Worm (Caenorhabditis elegans): ENCODE results near the gene Y46G5A.36.
"Not testable (repeated sequence)": the region's sequence is repeated elsewhere in the genome, so short reads cannot be mapped to it uniquely, and the experiment has no call there.

Gene Y46G5A.36

ce11 chrII:12823437-12823836, at the start of gene Y46G5A.36:
Gene Y46G5A.36 (plus strand): TSS chrII:12823679.
- TF ChIP-seq Y67H2A.10 (GFP tag; conservative IDR thresholded peaks at IDR 0.05) (no peak), nhr-80 (tag; optimal IDR thresholded peaks at IDR 0.05) (peak; percentile 41)

- TF ChIP-seq madf-6 (GFP tag; IDR thresholded peaks at IDR 0.05): no peak
- peak; percentile 25 for TF ChIP-seq him-1 (tag; optimal IDR thresholded peaks at IDR 0.05)
Measured at ce11 chrII:12774402-12774801, 49.1 kb upstream of the Y46G5A.36 start, which contains the start of gene Y46G5A.14. Gene Y46G5A.14 (plus strand): TSS chrII:12774702.

- TF ChIP-seq lin-35 (GFP tag; optimal IDR thresholded peaks at IDR 0.05) (no peak), pbrm-1 (GFP tag; IDR thresholded peaks at IDR 0.05) (no peak)
Measured at ce11 chrII:12776379-12776778, 47.1 kb upstream of the Y46G5A.36 start, which contains the start of gene Y46G5A.34. Gene Y46G5A.34 (plus strand): TSS chrII:12776679.

- TF ChIP-seq madf-3 (GFP tag; IDR thresholded peaks at IDR 0.05) (0 out of 2 replicates have a peak, but pooled peaks have one; percentile 38), bed-2 (GFP tag; IDR thresholded peaks at IDR 0.05) (peak; percentile 78; the same call in 1 of the 2 replicates), F33H1.4 (GFP tag; IDR thresholded peaks at IDR 0.05) (peak; percentile 75), chd-7 (tag; optimal IDR thresholded peaks at IDR 0.05) (peak; percentile 12), ztf-28 (GFP tag; IDR thresholded peaks at IDR 0.05) (peak; percentile 87; the same call in 1 of the 2 replicates), lag-1 (GFP tag; IDR thresholded peaks at IDR 0.05) (0 out of 2 replicates have a peak, but pooled peaks have one; percentile 41), attf-3 (GFP tag; conservative IDR thresholded peaks at IDR 0.05) (peak; percentile 64; the same call in 1 of the 2 replicates), lin-26 (GFP tag; IDR thresholded peaks at IDR 0.05) (peak; percentile 100), xnd-1 (tag; optimal IDR thresholded peaks at IDR 0.05) (peak; percentile 22), snpc-3.4 (tag; optimal IDR thresholded peaks at IDR 0.05) (peak; percentile 80), hmg-1.2 (GFP tag; IDR thresholded peaks at IDR 0.05) (peak; percentile 52; the same call in 1 of the 2 replicates), attf-6 (GFP tag; IDR thresholded peaks at IDR 0.05) (peak; percentile 80), hsf-1 (GFP tag; IDR thresholded peaks at IDR 0.05) (peak; percentile 70), snpc-4 (GFP tag; optimal IDR thresholded peaks at IDR 0.05) (peak; percentile 94), snpc-4 (tag; optimal IDR thresholded peaks at IDR 0.05) (peak; percentile 96 to 98 (median 97)), tbp1 (GFP tag; optimal IDR thresholded peaks at IDR 0.05) (peak; percentile 78), Y53G8AR.9 (GFP tag; conservative IDR thresholded peaks at IDR 0.05) (peak; percentile 74; the same call in 1 of the 2 replicates), rcor-1 (GFP tag; IDR thresholded peaks at IDR 0.05) (peak; percentile 89), lin-40 (tag; optimal IDR thresholded peaks at IDR 0.05) (peak; percentile 34), madf-6 (GFP tag; IDR thresholded peaks at IDR 0.05) (peak; percentile 84), mcd-1 (GFP tag; IDR thresholded peaks at IDR 0.05) (peak; percentile 91), ceh-91 (GFP tag; IDR thresholded peaks at IDR 0.05) (peak; percentile 69), Y95B8A.8 (GFP tag; IDR thresholded peaks at IDR 0.05) (peak; percentile 56; the same call in 1 of the 2 replicates), madf-8 (GFP tag; conservative IDR thresholded peaks at IDR 0.05) (peak; percentile 47), pbrm-1 (GFP tag; IDR thresholded peaks at IDR 0.05) (peak; percentile 99), Y53F4B.3 (GFP tag; IDR thresholded peaks at IDR 0.05) (peak; percentile 55; the same call in 1 of the 2 replicates), ekl-4 (GFP tag; IDR thresholded peaks at IDR 0.05) (peak; percentile 71; the same call in 1 of the 2 replicates), Y79H2A.3 (GFP tag; conservative IDR thresholded peaks at IDR 0.05) (peak; percentile 50; the same call in 1 of the 2 replicates), lir-1 (GFP tag; conservative IDR thresholded peaks at IDR 0.05) (peak; percentile 64; the same call in 1 of the 2 replicates), lsl-1 (GFP tag; optimal IDR thresholded peaks at IDR 0.05) (peak; percentile 64), F49E8.2 (tag; optimal IDR thresholded peaks at IDR 0.05; ENCODE audit: insufficient read depth) (peak; percentile 79), hmg-20 (GFP tag; IDR thresholded peaks at IDR 0.05) (peak; percentile 53; the same call in 1 of the 2 replicates), cebp-1 (tag; optimal IDR thresholded peaks at IDR 0.05) (peak; percentile 21), zfh-2 (GFP tag; conservative IDR thresholded peaks at IDR 0.05) (peak; percentile 94), B0336.3 (GFP tag; IDR thresholded peaks at IDR 0.05) (0 out of 2 replicates have a peak, but pooled peaks have one; percentile 23), ceh-100 (GFP tag; IDR thresholded peaks at IDR 0.05) (0 out of 2 replicates have a peak, but pooled peaks have one; percentile 33)
- TF ChIP-seq cebp-1 (GFP tag; IDR thresholded peaks at IDR 0.05): not testable (repeated sequence)
Measured at ce11 chrII:12778374-12778773, 45.1 kb upstream of the Y46G5A.36 start.

Data from whole organism, young adult.